Worm (Caenorhabditis elegans) whole organism, L1 larva: ENCODE results near the gene pro-1.

ENCODE experiments used
- ama-1 ChIP-seq: fragments of 150-350 bp; optimal IDR thresholded peaks from 2 replicates; lab custom pipeline; 2014
- fkh-10 ChIP-seq: sonication (generic microtip); optimal IDR thresholded peaks from 2 replicates; lab custom pipeline; 2017; ENCODE audit warnings: missing biosample characterization, missing genetic modification reagents, missing genetic modification characterization
- hpl-2 ChIP-seq: fragments of 150-350 bp; optimal IDR thresholded peaks from 2 replicates; lab custom pipeline; 2014; ENCODE audit warnings: missing biosample characterization, missing genetic modification reagents, missing genetic modification characterization
- lin-35 ChIP-seq, 2 experiments: fragments of 150-350 bp; optimal IDR thresholded peaks; 2 replicates each; lab custom pipeline; 2014; ENCODE audit warnings: missing biosample characterization in 2 of 2, missing genetic modification characterization in 2 of 2, missing genetic modification reagents in 2 of 2
- nhr-28 ChIP-seq: fragments of 150-350 bp; optimal IDR thresholded peaks from 2 replicates; lab custom pipeline; 2014; ENCODE audit warnings: missing biosample characterization, missing genetic modification characterization
- nhr-90 ChIP-seq: sonication (generic microtip); optimal IDR thresholded peaks from 2 replicates; lab custom pipeline; 2016; ENCODE audit warnings: mild to moderate bottlenecking, missing genetic modification characterization, missing compliant biosample characterization; ENCODE audit not compliant: poor library complexity
- rnt-1 ChIP-seq: sonication (generic microtip); optimal IDR thresholded peaks from 2 replicates; lab custom pipeline; 2016; ENCODE audit warnings: mild to moderate bottlenecking, missing genetic modification characterization, moderate library complexity, missing compliant biosample characterization
- ztf-4 ChIP-seq: fragments of 150-350 bp; optimal IDR thresholded peaks from 2 replicates; lab custom pipeline; 2014; ENCODE audit warnings: missing biosample characterization, missing genetic modification characterization

ce11 chrII:10559671-10560184 is 17.9 kb upstream of the pro-1 start:
- TF ChIP-seq nhr-90 (tag; lab: Kevin White, UChicago) (no peak), ama-1 (lab: Kevin White, UChicago) (peak; percentile 3), ztf-4 (tag; lab: Kevin White, UChicago) (no peak), fkh-10 (GFP tag; lab: Kevin White, UChicago) (no peak), nhr-28 (tag; lab: Kevin White, UChicago) (no peak), lin-35 (GFP tag; optimal IDR thresholded peaks at IDR 0.05; lab: Kevin White, UChicago) (peak in 1 of 2 experiments; percentile 7), rnt-1 (tag; lab: Kevin White, UChicago) (no peak), hpl-2 (GFP tag; lab: Kevin White, UChicago) (no peak)
